Worm (Caenorhabditis elegans): ENCODE measurements around the gene idpb-5.

idpb-5 gene

DNA sequence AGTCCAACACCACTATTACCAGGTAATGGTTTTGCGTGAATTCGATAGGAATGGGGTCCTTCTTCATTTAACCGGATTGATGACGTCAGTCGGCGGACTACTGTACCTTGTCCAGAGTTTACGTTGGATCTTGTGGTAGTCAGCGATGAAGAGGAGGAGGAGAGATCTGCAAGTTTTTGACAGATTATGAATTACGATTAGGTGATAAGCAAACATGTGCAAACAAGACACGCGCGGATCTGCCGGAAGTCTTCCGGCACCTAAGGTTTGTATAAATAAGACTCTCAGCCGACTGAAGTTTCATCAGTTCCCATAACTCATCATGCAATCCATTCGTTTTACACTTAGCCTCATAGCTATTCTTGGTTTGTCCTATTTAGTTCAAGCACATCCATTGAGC lies at the start of gene idpb-5:
Gene idpb-5 (plus strand): TSS at position 301 of the 400 bp plus-strand sequence.
- no peak for TF ChIP-seq K11D2.4 (GFP tag; IDR thresholded peaks at IDR 0.05)
- TF ChIP-seq ets-4 (GFP tag; optimal IDR thresholded peaks at IDR 0.05): no peak
- no peak for TF ChIP-seq hrde-1 (tag; optimal IDR thresholded peaks at IDR 0.05; ENCODE audit: borderline replicate concordance)
- no peak for TF ChIP-seq ztf-6 (GFP tag; IDR thresholded peaks at IDR 0.05)
- no peak for TF ChIP-seq Y56A3A.18 (GFP tag; IDR thresholded peaks at IDR 0.05)
- no peak for TF ChIP-seq hlh-12 (tag; optimal IDR thresholded peaks at IDR 0.05)

ce11 chrV:11794172-11794571 lies 45.1 kb upstream of the idpb-5 start:
- TF ChIP-seq nfyb-1 (GFP tag; IDR thresholded peaks at IDR 0.05) (no peak), nhr-27 (tag; optimal IDR thresholded peaks at IDR 0.05) (no peak), sptf-2 (GFP tag; optimal IDR thresholded peaks at IDR 0.05) (no peak), chd-7 (tag; optimal IDR thresholded peaks at IDR 0.05) (no peak), ets-4 (GFP tag; optimal IDR thresholded peaks at IDR 0.05) (no peak), akir-1 (GFP tag; optimal IDR thresholded peaks at IDR 0.05) (no peak), ceh-40 (GFP tag; IDR thresholded peaks at IDR 0.05) (no peak), snpc-3.4 (tag; optimal IDR thresholded peaks at IDR 0.05) (no peak), tbp1 (GFP tag; optimal IDR thresholded peaks at IDR 0.05) (no peak), ztf-6 (GFP tag; IDR thresholded peaks at IDR 0.05) (no peak), B0261.1 (tag; optimal IDR thresholded peaks at IDR 0.05) (no peak)

DNA sequence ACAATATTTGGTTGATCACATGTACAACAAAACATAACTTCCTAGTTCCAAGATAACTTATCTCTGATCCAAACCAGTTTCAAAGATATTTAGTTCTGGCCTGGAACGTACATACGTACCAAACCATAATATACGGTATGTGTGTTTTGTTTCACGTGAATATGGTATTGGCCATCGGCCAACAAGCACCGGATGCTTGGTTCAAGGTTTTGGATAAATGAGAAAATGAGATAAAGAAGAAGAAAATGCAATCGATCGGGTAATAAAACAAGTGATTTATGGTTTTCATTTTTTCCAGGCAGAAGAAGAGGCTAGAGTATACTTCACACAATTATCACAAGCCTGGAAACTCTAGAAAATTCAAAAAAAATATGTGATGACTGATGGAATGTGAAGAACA lies 44.0 kb upstream of the idpb-5 start:
- no peak for TF ChIP-seq hlh-12 (tag; optimal IDR thresholded peaks at IDR 0.05)
- no peak for TF ChIP-seq B0035.1 (tag; optimal IDR thresholded peaks at IDR 0.05)
- TF ChIP-seq F23B12.7 (tag; optimal IDR thresholded peaks at IDR 0.05; ENCODE audit: insufficient read depth): no peak
- no peak for TF ChIP-seq tbp1 (GFP tag; optimal IDR thresholded peaks at IDR 0.05)
- TF ChIP-seq ceh-40 (GFP tag; IDR thresholded peaks at IDR 0.05): no peak
- TF ChIP-seq F37B4.10 (GFP tag; IDR thresholded peaks at IDR 0.05): no peak
- TF ChIP-seq dpl-1 (GFP tag; optimal IDR thresholded peaks at IDR 0.05): no peak
- no peak for TF ChIP-seq ztf-22 (GFP tag; optimal IDR thresholded peaks at IDR 0.05)
- TF ChIP-seq dpff-1 (tag; optimal IDR thresholded peaks at IDR 0.05): no peak
- TF ChIP-seq chd-7 (tag; optimal IDR thresholded peaks at IDR 0.05): no peak
- TF ChIP-seq snpc-1.3 (tag; optimal IDR thresholded peaks at IDR 0.05; ENCODE audit: insufficient read depth): no peak
- no peak for TF ChIP-seq hsf-1 (GFP tag; IDR thresholded peaks at IDR 0.05)
- TF ChIP-seq ztf-25 (GFP tag; IDR thresholded peaks at IDR 0.05): no peak
- TF ChIP-seq lin-35 (GFP tag; optimal IDR thresholded peaks at IDR 0.05): no peak

- no peak for TF ChIP-seq nhr-80 (tag; optimal IDR thresholded peaks at IDR 0.05)
- TF ChIP-seq nfya-2 (GFP tag; IDR thresholded peaks at IDR 0.05): no peak
- no peak for TF ChIP-seq D2030.7 (GFP tag; IDR thresholded peaks at IDR 0.05)
- no peak for TF ChIP-seq F23B12.7 (tag; optimal IDR thresholded peaks at IDR 0.05; ENCODE audit: insufficient read depth)
- no peak for TF ChIP-seq C06A6.2 (GFP tag; conservative IDR thresholded peaks at IDR 0.05)
- no peak for TF ChIP-seq ztf-18 (tag; optimal IDR thresholded peaks at IDR 0.05)
- TF ChIP-seq bed-2 (GFP tag; IDR thresholded peaks at IDR 0.05): no peak
- TF ChIP-seq unc-62 (GFP tag; optimal IDR thresholded peaks at IDR 0.05): no peak
- no peak for TF ChIP-seq sea-2 (GFP tag; IDR thresholded peaks at IDR 0.05)
Measured at ce11 chrV:11796343-11796742, 43.0 kb upstream of the idpb-5 start.
